Fruit fly (Drosophila melanogaster) whole organism, embryonic: ENCODE data around the gene Tim17a1.

Experiments used
- BEAF-32 ChIP-seq: fragments of 200-800 bp; sonication (Bioruptor generic); optimal IDR thresholded peaks from 3 replicates; lab custom pipeline; 2017; ENCODE audit warnings: missing biosample characterization, missing genetic modification characterization, mild to moderate bottlenecking, moderate library complexity, missing genetic modification reagents
- Blimp-1 ChIP-seq: fragments of 200-800 bp; sonication (Bioruptor generic); optimal IDR thresholded peaks from 3 replicates; lab custom pipeline; 2018; ENCODE audit warnings: missing biosample characterization, missing genetic modification characterization, mild to moderate bottlenecking, moderate library complexity, missing genetic modification reagents
- CG11695 ChIP-seq: fragments of 200-800 bp; sonication (Bioruptor generic); IDR thresholded peaks from 3 replicates; pipeline ENCODE4 v1.3.6; 2022; ENCODE audit warnings: missing biosample characterization, missing genetic modification characterization
- CG11723 ChIP-seq: fragments of 200-800 bp; sonication (Bioruptor generic); optimal IDR thresholded peaks from 2 replicates; lab custom pipeline; 2017; ENCODE audit warnings: missing biosample characterization, mild to moderate bottlenecking, missing genetic modification characterization
- CG1233 ChIP-seq: fragments of 200-800 bp; sonication (Bioruptor generic); optimal IDR thresholded peaks from 4 replicates; lab custom pipeline; 2018; ENCODE audit warnings: missing biosample characterization, mild to moderate bottlenecking, missing genetic modification characterization
- CG12391 ChIP-seq: fragments of 200-800 bp; sonication (Bioruptor generic); optimal IDR thresholded peaks from 3 replicates; lab custom pipeline; 2018; ENCODE audit warnings: missing biosample characterization, mild to moderate bottlenecking, missing genetic modification characterization, moderate library complexity
- CG14710 ChIP-seq: fragments of 200-800 bp; sonication (Bioruptor generic); optimal IDR thresholded peaks from 3 replicates; lab custom pipeline; 2019; ENCODE audit warnings: missing biosample characterization, mild to moderate bottlenecking, missing genetic modification characterization, moderate library complexity
- CG16779 ChIP-seq: fragments of 200-800 bp; sonication (Bioruptor generic); IDR thresholded peaks from 2 replicates; pipeline ENCODE4 v1.3.6; 2022; ENCODE audit warnings: missing biosample characterization, missing genetic modification characterization
- CG17328 ChIP-seq: fragments of 200-800 bp; sonication (Bioruptor generic); IDR thresholded peaks from 2 replicates; pipeline ENCODE4 v1.3.6; 2022; ENCODE audit warnings: missing biosample characterization, missing genetic modification characterization
- CG17829 ChIP-seq: fragments of 200-800 bp; optimal IDR thresholded peaks from 2 replicates; lab custom pipeline; 2019; ENCODE audit warnings: missing biosample characterization, mild to moderate bottlenecking, missing genetic modification characterization, moderate library complexity
- CG18619 ChIP-seq: fragments of 200-800 bp; sonication (Bioruptor generic); optimal IDR thresholded peaks from 3 replicates; lab custom pipeline; 2017; ENCODE audit warnings: missing biosample characterization, mild to moderate bottlenecking, missing genetic modification characterization
- CG30403 ChIP-seq: fragments of 200-800 bp; sonication (Bioruptor generic); optimal IDR thresholded peaks from 3 replicates; lab custom pipeline; 2016; ENCODE audit warnings: missing biosample characterization, missing genetic modification characterization
- CG3281 ChIP-seq: fragments of 200-800 bp; sonication (Bioruptor generic); optimal IDR thresholded peaks from 3 replicates; lab custom pipeline; 2017; ENCODE audit warnings: missing biosample characterization, mild to moderate bottlenecking, missing genetic modification characterization
- CG33213 ChIP-seq: fragments of 200-800 bp; sonication (Bioruptor generic); optimal IDR thresholded peaks from 3 replicates; lab custom pipeline; 2016; ENCODE audit warnings: missing biosample characterization, missing genetic modification characterization
- CG3995 ChIP-seq: fragments of 200-800 bp; sonication (Bioruptor generic); optimal IDR thresholded peaks from 3 replicates; lab custom pipeline; 2016; ENCODE audit warnings: missing biosample characterization, missing genetic modification characterization
- CG4730 ChIP-seq: fragments of 200-800 bp; sonication (Bioruptor generic); IDR thresholded peaks from 2 replicates; pipeline ENCODE4 v1.3.6; 2022; ENCODE audit warnings: missing biosample characterization, missing genetic modification characterization
- CG7786 ChIP-seq: fragments of 200-800 bp; sonication (Bioruptor generic); optimal IDR thresholded peaks from 2 replicates; lab custom pipeline; 2016; ENCODE audit warnings: missing biosample characterization, missing genetic modification characterization
- CG7839 ChIP-seq: fragments of 200-800 bp; sonication (Bioruptor generic); optimal IDR thresholded peaks from 3 replicates; lab custom pipeline; 2018; ENCODE audit warnings: missing biosample characterization, mild to moderate bottlenecking, missing genetic modification characterization, moderate library complexity
- CG8388 ChIP-seq: fragments of 200-800 bp; sonication (Bioruptor generic); optimal IDR thresholded peaks from 2 replicates; lab custom pipeline; 2019; ENCODE audit warnings: missing biosample characterization, mild to moderate bottlenecking, missing genetic modification characterization, moderate library complexity
- CG8924 ChIP-seq: fragments of 200-800 bp; optimal IDR thresholded peaks from 3 replicates; lab custom pipeline; 2019; ENCODE audit warnings: missing biosample characterization, mild to moderate bottlenecking, missing genetic modification characterization, moderate library complexity
- CTCF ChIP-seq: fragments of 200-800 bp; sonication (Bioruptor generic); optimal IDR thresholded peaks from 2 replicates; lab custom pipeline; 2017; ENCODE audit warnings: missing biosample characterization, mild to moderate bottlenecking, missing genetic modification characterization, moderate library complexity
- CrebB ChIP-seq: fragments of 200-800 bp; sonication (Bioruptor generic); optimal IDR thresholded peaks from 3 replicates; lab custom pipeline; 2018; ENCODE audit warnings: missing biosample characterization, mild to moderate bottlenecking, missing genetic modification characterization
- D19A ChIP-seq: fragments of 200-800 bp; optimal IDR thresholded peaks from 3 replicates; lab custom pipeline; 2019; ENCODE audit warnings: missing biosample characterization, mild to moderate bottlenecking, missing genetic modification characterization, moderate library complexity
- D19B ChIP-seq: fragments of 200-800 bp; sonication (Bioruptor generic); optimal IDR thresholded peaks from 2 replicates; lab custom pipeline; 2017; ENCODE audit warnings: missing biosample characterization, mild to moderate bottlenecking, missing genetic modification characterization
- Dll ChIP-seq: fragments of 200-800 bp; sonication (Bioruptor generic); IDR thresholded peaks from 4 replicates; pipeline ENCODE4 v1.3.6; 2022; ENCODE audit warnings: missing biosample characterization, missing genetic modification characterization; ENCODE audit not compliant: partially characterized antibody
- Doc3 ChIP-seq: fragments of 200-800 bp; sonication (Bioruptor generic); IDR thresholded peaks from 3 replicates; pipeline ENCODE4 v1.3.6; 2022; ENCODE audit warnings: missing biosample characterization, missing genetic modification characterization; ENCODE audit not compliant: partially characterized antibody
- Fer2 ChIP-seq: fragments of 200-800 bp; sonication (Bioruptor generic); optimal IDR thresholded peaks from 2 replicates; lab custom pipeline; 2018; ENCODE audit warnings: missing biosample characterization, mild to moderate bottlenecking, missing genetic modification characterization, moderate library complexity
- Hmr ChIP-seq: fragments of 200-800 bp; sonication (Bioruptor generic); optimal IDR thresholded peaks from 3 replicates; lab custom pipeline; 2017; ENCODE audit warnings: mild to moderate bottlenecking, missing biosample characterization, missing genetic modification reagents, missing genetic modification characterization
- Hr51 ChIP-seq, 2 experiments: fragments of 200-800 bp; sonication (Bioruptor generic); optimal IDR thresholded peaks; 2 replicates in 1 of 2; 3 replicates in 1 of 2; lab custom pipeline; 2016 to 2018; ENCODE audit warnings: missing biosample characterization in 2 of 2, missing genetic modification characterization in 2 of 2, mild to moderate bottlenecking in 1 of 2, moderate library complexity in 1 of 2
- MBD-R2 ChIP-seq: fragments of 200-800 bp; sonication (Bioruptor generic); IDR thresholded peaks from 2 replicates; pipeline ENCODE4 v1.3.6; 2022; ENCODE audit warnings: missing biosample characterization, missing genetic modification characterization
- Max ChIP-seq: fragments of 200-800 bp; sonication (Bioruptor generic); optimal IDR thresholded peaks from 2 replicates; lab custom pipeline; 2016; ENCODE audit warnings: missing biosample characterization, mild to moderate bottlenecking, missing genetic modification characterization
- PHDP ChIP-seq: fragments of 200-800 bp; sonication (Bioruptor generic); optimal IDR thresholded peaks from 3 replicates; lab custom pipeline; 2018; ENCODE audit warnings: missing biosample characterization, mild to moderate bottlenecking, missing genetic modification characterization, moderate library complexity
- ara ChIP-seq: fragments of 200-800 bp; sonication (Bioruptor generic); IDR thresholded peaks from 2 replicates; pipeline ENCODE4 v1.3.6; 2022; ENCODE audit warnings: missing biosample characterization, missing genetic modification characterization
- chinmo ChIP-seq: fragments of 200-800 bp; sonication (Bioruptor generic); IDR thresholded peaks from 4 replicates; pipeline ENCODE4 v1.3.6; 2022; ENCODE audit warnings: missing biosample characterization, missing genetic modification characterization; ENCODE audit not compliant: partially characterized antibody
- dmrt11E ChIP-seq: fragments of 200-800 bp; sonication (Bioruptor generic); optimal IDR thresholded peaks from 3 replicates; lab custom pipeline; 2018; ENCODE audit warnings: missing biosample characterization, mild to moderate bottlenecking, missing genetic modification characterization, moderate library complexity
- dysf ChIP-seq: fragments of 200-800 bp; sonication (Bioruptor generic); IDR thresholded peaks from 3 replicates; pipeline ENCODE4 v1.3.6; 2022; ENCODE audit warnings: missing biosample characterization, missing genetic modification characterization
- hbn ChIP-seq: fragments of 200-800 bp; sonication (Bioruptor generic); IDR thresholded peaks from 2 replicates; pipeline ENCODE4 v1.3.6; 2022; ENCODE audit warnings: missing biosample characterization, missing genetic modification characterization; ENCODE audit not compliant: partially characterized antibody
- ind ChIP-seq: fragments of 200-800 bp; sonication (Bioruptor generic); optimal IDR thresholded peaks from 3 replicates; lab custom pipeline; 2016; ENCODE audit warnings: missing biosample characterization, missing genetic modification characterization
- luna ChIP-seq: fragments of 200-800 bp; sonication (Bioruptor generic); optimal IDR thresholded peaks from 2 replicates; lab custom pipeline; 2016; ENCODE audit warnings: missing biosample characterization, missing genetic modification characterization
- maf-S ChIP-seq: fragments of 200-800 bp; sonication (Bioruptor generic); optimal IDR thresholded peaks from 2 replicates; lab custom pipeline; 2016; ENCODE audit warnings: missing biosample characterization, missing genetic modification characterization
- nerfin-2 ChIP-seq: fragments of 200-800 bp; sonication (Bioruptor generic); IDR thresholded peaks from 2 replicates; pipeline ENCODE4 v1.3.6; 2022; ENCODE audit warnings: missing biosample characterization, missing genetic modification characterization; ENCODE audit not compliant: partially characterized antibody
- odd ChIP-seq: fragments of 200-800 bp; sonication (Bioruptor generic); optimal IDR thresholded peaks from 2 replicates; lab custom pipeline; 2017; ENCODE audit warnings: missing biosample characterization, mild to moderate bottlenecking, missing genetic modification characterization
- pnt ChIP-seq: fragments of 200-800 bp; sonication (Bioruptor generic); optimal IDR thresholded peaks from 3 replicates; lab custom pipeline; 2016; ENCODE audit warnings: missing biosample characterization, missing genetic modification characterization
- pum ChIP-seq: fragments of 200-800 bp; sonication (Bioruptor generic); optimal IDR thresholded peaks from 2 replicates; lab custom pipeline; 2016; ENCODE audit warnings: missing biosample characterization, missing genetic modification characterization
- row ChIP-seq: fragments of 200-800 bp; sonication (Bioruptor generic); IDR thresholded peaks from 3 replicates; pipeline ENCODE4 v1.3.6; 2022; ENCODE audit warnings: missing biosample characterization, missing genetic modification characterization
- run ChIP-seq: fragments of 200-800 bp; sonication (Bioruptor generic); optimal IDR thresholded peaks from 3 replicates; lab custom pipeline; 2018; ENCODE audit warnings: missing biosample characterization, mild to moderate bottlenecking, missing genetic modification characterization
- schlank ChIP-seq: fragments of 200-800 bp; sonication (Bioruptor generic); optimal IDR thresholded peaks from 2 replicates; lab custom pipeline; 2018; ENCODE audit warnings: missing biosample characterization, mild to moderate bottlenecking, missing genetic modification characterization

The Tim17a1 gene

DNA sequence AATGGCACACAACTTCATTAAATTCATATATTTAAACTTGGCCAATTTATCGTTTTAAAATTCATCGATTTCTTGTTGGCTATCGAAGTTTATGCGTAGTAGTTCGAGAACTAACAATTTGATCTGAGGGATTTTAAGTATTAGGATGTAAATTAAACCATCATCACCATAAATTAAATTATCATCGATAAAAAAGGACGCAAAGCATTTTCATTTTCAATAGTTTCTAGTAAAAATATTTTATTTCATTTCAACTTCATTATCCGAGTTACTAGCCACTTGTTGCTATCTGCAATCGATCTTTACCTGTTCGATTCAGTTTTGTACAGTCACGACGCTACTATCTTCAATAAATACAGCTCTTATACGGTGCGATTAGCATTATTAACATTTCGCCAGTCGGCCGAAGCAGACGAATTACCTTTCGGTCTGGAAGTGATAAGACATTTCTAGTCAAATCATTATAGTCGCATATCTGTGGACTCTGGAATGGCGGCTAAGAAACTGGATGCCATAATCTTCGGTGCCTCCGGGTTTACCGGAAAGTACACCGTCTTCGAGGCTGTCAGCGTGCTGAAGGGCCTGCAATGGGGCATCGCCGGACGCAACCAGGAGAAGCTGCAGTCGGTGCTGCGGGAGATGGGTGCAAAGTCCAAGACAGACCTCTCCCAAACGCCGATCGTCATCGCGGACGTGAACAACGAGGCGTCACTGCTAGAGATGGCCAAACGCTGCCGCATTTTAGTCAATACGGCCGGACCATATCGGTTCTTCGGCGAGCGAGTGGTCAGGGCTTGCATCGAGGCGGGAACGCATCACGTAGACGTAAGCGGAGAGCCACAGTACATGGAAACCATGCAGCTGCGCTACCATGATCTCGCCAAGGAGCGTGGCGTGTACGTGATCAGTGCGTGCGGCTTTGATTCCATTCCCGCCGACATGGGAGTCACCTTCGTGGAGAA, 42.0 kb upstream of the Tim17a1 start, which contains the start of gene CG5167 (continued):
- TF ChIP-seq pum (GFP tag; lab: Kevin White, UChicago) = no peak
- TF ChIP-seq CG11695 (GFP tag; lab: Robert Waterston, UW) = peak; percentile 27; the same call in 1 of the 3 replicates
- TF ChIP-seq hbn (GFP tag; lab: Robert Waterston, UW) = 0 out of 2 replicates have a peak, but pooled peaks have one; percentile 17
- peak; percentile 25; the same call in 1 of the 4 replicates for TF ChIP-seq Dll
- TF ChIP-seq Hr51 (GFP tag; optimal IDR thresholded peaks at IDR 0.05; lab: Kevin White, UChicago) = peak in 1 of 2 experiments; percentile 48
- TF ChIP-seq chinmo = 0 out of 4 replicates have a peak, but pooled peaks have one; percentile 25
- TF ChIP-seq CG12391 (tag; lab: Kevin White, UChicago) = peak; percentile 72
- peak; percentile 51 for TF ChIP-seq CG14710 (tag; lab: Kevin White, UChicago)
- TF ChIP-seq ara (GFP tag; lab: Robert Waterston, UW) = no peak
- peak; percentile 51 for TF ChIP-seq CG3995 (GFP tag; lab: Kevin White, UChicago)
- TF ChIP-seq run (tag; lab: Kevin White, UChicago) = no peak
- TF ChIP-seq CG1233 = no peak
- TF ChIP-seq CTCF (GFP tag; lab: Kevin White, UChicago) = no peak
- TF ChIP-seq Hmr (GFP tag; lab: Kevin White, UChicago) = peak; percentile 35
- no peak for TF ChIP-seq pnt
- TF ChIP-seq CG30403 (GFP tag; lab: Kevin White, UChicago) = peak; percentile 34
- peak; percentile 21; the same call in 1 of the 2 replicates for TF ChIP-seq MBD-R2 (GFP tag; lab: Robert Waterston, UW)
- peak; percentile 39 for TF ChIP-seq CG7839 (tag; lab: Kevin White, UChicago)
- TF ChIP-seq CG17829 (tag; lab: Kevin White, UChicago) = peak; percentile 54
- no peak for TF ChIP-seq Blimp-1 (GFP tag; lab: Kevin White, UChicago)
- TF ChIP-seq Doc3 (GFP tag; lab: Robert Waterston, UW) = peak; percentile 53; the same call in 1 of the 3 replicates
- TF ChIP-seq D19A (tag; lab: Kevin White, UChicago) = peak; percentile 51
- peak; percentile 24 for TF ChIP-seq CG3281 (GFP tag; lab: Kevin White, UChicago)
- TF ChIP-seq PHDP (tag; lab: Kevin White, UChicago) = peak; percentile 66
- TF ChIP-seq luna (GFP tag; lab: Kevin White, UChicago) = peak; percentile 22
- TF ChIP-seq schlank (tag; lab: Kevin White, UChicago) = no peak
- TF ChIP-seq nerfin-2 = peak; percentile 23; the same call in 1 of the 2 replicates
- no peak for TF ChIP-seq CG18619
- peak; percentile 70 for TF ChIP-seq row (GFP tag; lab: Robert Waterston, UW)
- peak; percentile 27 for TF ChIP-seq ind
- TF ChIP-seq CG16779 (GFP tag; lab: Robert Waterston, UW) = no peak
- peak; percentile 3 for TF ChIP-seq odd
- peak; percentile 8; the same call in 1 of the 2 replicates for TF ChIP-seq CG4730 (GFP tag; lab: Robert Waterston, UW)
- TF ChIP-seq CG7786 (GFP tag; lab: Kevin White, UChicago) = no peak
- 0 out of 3 replicates have a peak, but pooled peaks have one; percentile 22 for TF ChIP-seq dysf (GFP tag; lab: Robert Waterston, UW)
- TF ChIP-seq CG33213 (GFP tag; lab: Kevin White, UChicago) = no peak
- no peak for TF ChIP-seq maf-S (GFP tag; lab: Kevin White, UChicago)
- TF ChIP-seq BEAF-32 = peak; percentile 38
- peak; percentile 42 for TF ChIP-seq dmrt11E (tag; lab: Kevin White, UChicago)
- peak; percentile 54 for TF ChIP-seq CG17328 (GFP tag; lab: Robert Waterston, UW)
- peak; percentile 24 for TF ChIP-seq CG8388 (GFP tag; lab: Kevin White, UChicago)
- TF ChIP-seq Fer2 = no peak
- TF ChIP-seq CG8924 = peak; percentile 63
- TF ChIP-seq CrebB = peak; percentile 31
- TF ChIP-seq D19B (GFP tag; lab: Kevin White, UChicago) = peak; percentile 21
- TF ChIP-seq CG11723 (GFP tag; lab: Kevin White, UChicago) = no peak
- peak; percentile 43 for TF ChIP-seq Max (GFP tag; lab: Kevin White, UChicago)
